Worm (Caenorhabditis elegans) whole organism, L3 larva: Measurements from ENCODE around the gene F53H4.2.

Experiments used
- R02D3.7 ChIP-seq: fragments of 150-350 bp; optimal IDR thresholded peaks from 2 replicates; lab custom pipeline; 2014; ENCODE audit warnings: missing biosample characterization, missing genetic modification characterization
- ZK546.5 ChIP-seq: sonication (generic microtip); optimal IDR thresholded peaks from 2 replicates; lab custom pipeline; 2017; ENCODE audit warnings: missing biosample characterization, missing genetic modification characterization
- aly-2 ChIP-seq: fragments of 150-350 bp; optimal IDR thresholded peaks from 2 replicates; lab custom pipeline; 2014; ENCODE audit warnings: missing biosample characterization, missing genetic modification characterization
- ama-1 ChIP-seq: fragments of 150-350 bp; optimal IDR thresholded peaks from 2 replicates; lab custom pipeline; 2018
- ceh-16 ChIP-seq: sonication (generic microtip); optimal IDR thresholded peaks from 2 replicates; lab custom pipeline; 2017; ENCODE audit warnings: missing biosample characterization, missing genetic modification characterization
- ceh-28 ChIP-seq: fragments of 150-350 bp; optimal IDR thresholded peaks from 2 replicates; lab custom pipeline; 2014; ENCODE audit warnings: missing biosample characterization, missing genetic modification reagents, missing genetic modification characterization
- ceh-82 ChIP-seq: fragments of 150-350 bp; optimal IDR thresholded peaks from 2 replicates; lab custom pipeline; 2014; ENCODE audit warnings: missing biosample characterization, missing genetic modification characterization
- ceh-9 ChIP-seq: sonication (generic microtip); optimal IDR thresholded peaks from 2 replicates; lab custom pipeline; 2018; ENCODE audit warnings: missing biosample characterization, missing genetic modification characterization
- daf-12 ChIP-seq: fragments of 150-350 bp; optimal IDR thresholded peaks from 2 replicates; lab custom pipeline; 2014; ENCODE audit warnings: missing biosample characterization, missing genetic modification reagents, missing genetic modification characterization
- egl-27 ChIP-seq: sonication (generic microtip); optimal IDR thresholded peaks from 4 replicates; lab custom pipeline; 2017; ENCODE audit warnings: missing biosample characterization, missing genetic modification reagents, missing genetic modification characterization
- egl-5 ChIP-seq: fragments of 150-350 bp; optimal IDR thresholded peaks from 2 replicates; lab custom pipeline; 2017; ENCODE audit warnings: missing biosample characterization, missing genetic modification reagents, missing genetic modification characterization, inconsistent platforms
- elt-1 ChIP-seq: fragments of 150-350 bp; optimal IDR thresholded peaks from 2 replicates; lab custom pipeline; 2014; ENCODE audit warnings: missing biosample characterization, missing genetic modification characterization
- elt-2 ChIP-seq: sonication (generic microtip); optimal IDR thresholded peaks from 2 replicates; lab custom pipeline; 2016; ENCODE audit warnings: missing genetic modification reagents, mild to moderate bottlenecking, missing genetic modification characterization, missing compliant biosample characterization
- elt-3 ChIP-seq, 3 experiments: fragments of 150-350 bp in 1 of 3; sonication (generic microtip) in 2 of 3; optimal IDR thresholded peaks; 2 replicates in 2 of 3; 4 replicates in 1 of 3; lab custom pipeline; 2014 to 2017; ENCODE audit warnings: missing biosample characterization in 3 of 3, missing genetic modification characterization in 3 of 3
- eor-1 ChIP-seq, 2 experiments: fragments of 150-350 bp; optimal IDR thresholded peaks; 2 replicates each; lab custom pipeline; 2014 to 2018; ENCODE audit warnings: missing biosample characterization in 2 of 2, missing genetic modification characterization in 2 of 2
- fkh-10 ChIP-seq: sonication (generic microtip); optimal IDR thresholded peaks from 2 replicates; lab custom pipeline; 2017; ENCODE audit warnings: missing biosample characterization, missing genetic modification reagents, missing genetic modification characterization
- fkh-2 ChIP-seq: fragments of 150-350 bp; optimal IDR thresholded peaks from 2 replicates; lab custom pipeline; 2014; ENCODE audit warnings: missing biosample characterization, missing genetic modification reagents, missing genetic modification characterization
- fos-1 ChIP-seq: fragments of 150-350 bp; optimal IDR thresholded peaks from 2 replicates; lab custom pipeline; 2014; ENCODE audit warnings: missing biosample characterization, missing genetic modification characterization
- hmg-11 ChIP-seq: sonication (generic microtip); optimal IDR thresholded peaks from 2 replicates; lab custom pipeline; 2016; ENCODE audit warnings: missing genetic modification characterization, missing compliant biosample characterization
- jun-1 ChIP-seq: fragments of 150-350 bp; optimal IDR thresholded peaks from 2 replicates; lab custom pipeline; 2014; ENCODE audit warnings: missing biosample characterization, missing genetic modification reagents, missing genetic modification characterization
- lin-15B ChIP-seq: fragments of 150-350 bp; optimal IDR thresholded peaks from 2 replicates; lab custom pipeline; 2014; ENCODE audit warnings: missing biosample characterization, missing genetic modification characterization
- lin-39 ChIP-seq: fragments of 150-350 bp; optimal IDR thresholded peaks from 2 replicates; lab custom pipeline; 2018; ENCODE audit warnings: missing biosample characterization, missing genetic modification reagents, missing genetic modification characterization
- lsy-12 ChIP-seq: sonication (generic microtip); optimal IDR thresholded peaks from 2 replicates; lab custom pipeline; 2016; ENCODE audit warnings: mild to moderate bottlenecking, missing genetic modification characterization, missing compliant biosample characterization
- mdl-1 ChIP-seq: fragments of 150-350 bp; optimal IDR thresholded peaks from 2 replicates; lab custom pipeline; 2014; ENCODE audit warnings: missing biosample characterization, missing genetic modification characterization
- mml-1 ChIP-seq: fragments of 150-350 bp; sonication (generic microtip); optimal IDR thresholded peaks from 3 replicates; lab custom pipeline; 2014; ENCODE audit warnings: missing biosample characterization, missing genetic modification characterization
- nfya-1 ChIP-seq: sonication (generic microtip); optimal IDR thresholded peaks from 2 replicates; lab custom pipeline; 2017; ENCODE audit warnings: missing genetic modification characterization, mild to moderate bottlenecking, missing compliant biosample characterization, antibody characterized with exemption, moderate library complexity; ENCODE audit not compliant: insufficient read depth
- nhr-11 ChIP-seq: fragments of 150-350 bp; optimal IDR thresholded peaks from 2 replicates; lab custom pipeline; 2014; ENCODE audit warnings: missing biosample characterization, missing genetic modification characterization
- nhr-12 ChIP-seq: fragments of 150-350 bp; optimal IDR thresholded peaks from 2 replicates; lab custom pipeline; 2014; ENCODE audit warnings: missing biosample characterization, missing genetic modification characterization
- nhr-23 ChIP-seq: fragments of 150-350 bp; optimal IDR thresholded peaks from 2 replicates; lab custom pipeline; 2014; ENCODE audit warnings: missing biosample characterization, missing genetic modification reagents, missing genetic modification characterization
- nhr-237 ChIP-seq: fragments of 150-350 bp; optimal IDR thresholded peaks from 2 replicates; lab custom pipeline; 2014; ENCODE audit warnings: missing biosample characterization, missing genetic modification characterization
- nhr-25 ChIP-seq: sonication (generic microtip); optimal IDR thresholded peaks from 2 replicates; lab custom pipeline; 2017; ENCODE audit warnings: missing biosample characterization, missing genetic modification characterization
- nhr-28 ChIP-seq: fragments of 150-350 bp; optimal IDR thresholded peaks from 2 replicates; lab custom pipeline; 2014; ENCODE audit warnings: missing biosample characterization, missing genetic modification characterization
- nhr-43 ChIP-seq: sonication (generic microtip); optimal IDR thresholded peaks from 2 replicates; lab custom pipeline; 2016; ENCODE audit warnings: mild to moderate bottlenecking, missing genetic modification characterization, missing compliant biosample characterization; ENCODE audit not compliant: poor library complexity, severe bottlenecking
- nhr-67 ChIP-seq: fragments of 150-350 bp; optimal IDR thresholded peaks from 2 replicates; lab custom pipeline; 2014; ENCODE audit warnings: missing biosample characterization, missing genetic modification characterization
- nhr-76 ChIP-seq: fragments of 150-350 bp; sonication (generic microtip); optimal IDR thresholded peaks from 5 replicates; lab custom pipeline; 2014; ENCODE audit warnings: missing biosample characterization, missing genetic modification characterization
- nhr-77 ChIP-seq: fragments of 150-350 bp; optimal IDR thresholded peaks from 2 replicates; lab custom pipeline; 2014; ENCODE audit warnings: missing biosample characterization, missing genetic modification characterization
- pha-4 ChIP-seq: fragments of 150-350 bp; optimal IDR thresholded peaks from 2 replicates; lab custom pipeline; 2014; ENCODE audit warnings: missing biosample characterization, missing genetic modification reagents, missing genetic modification characterization
- pqm-1 ChIP-seq: fragments of 150-350 bp; optimal IDR thresholded peaks from 2 replicates; lab custom pipeline; 2017; ENCODE audit warnings: missing biosample characterization, missing genetic modification characterization, inconsistent platforms
- sea-2 ChIP-seq: fragments of 150-350 bp; sonication (generic microtip); optimal IDR thresholded peaks from 4 replicates; lab custom pipeline; 2014; ENCODE audit warnings: missing biosample characterization, missing genetic modification reagents, missing genetic modification characterization
- skn-1 ChIP-seq: fragments of 150-350 bp; optimal IDR thresholded peaks from 2 replicates; lab custom pipeline; 2014; ENCODE audit warnings: missing biosample characterization, missing genetic modification characterization
- snpc-4 ChIP-seq: fragments of 150-350 bp; optimal IDR thresholded peaks from 2 replicates; lab custom pipeline; 2014; ENCODE audit warnings: missing biosample characterization, missing genetic modification characterization
- tbx-2 ChIP-seq: sonication (generic microtip); optimal IDR thresholded peaks from 2 replicates; lab custom pipeline; 2016; ENCODE audit warnings: mild to moderate bottlenecking, missing genetic modification characterization, missing compliant biosample characterization
- unc-39 ChIP-seq: sonication (generic microtip); optimal IDR thresholded peaks from 4 replicates; lab custom pipeline; 2017; ENCODE audit warnings: missing biosample characterization, missing genetic modification characterization
- unc-62 ChIP-seq: fragments of 150-350 bp; sonication (generic microtip); optimal IDR thresholded peaks from 4 replicates; lab custom pipeline; 2014; ENCODE audit warnings: missing biosample characterization, missing genetic modification reagents, missing genetic modification characterization
- zag-1 ChIP-seq: fragments of 150-350 bp; optimal IDR thresholded peaks from 2 replicates; lab custom pipeline; 2014; ENCODE audit warnings: missing biosample characterization, missing genetic modification characterization
- ztf-11 ChIP-seq: fragments of 150-350 bp; optimal IDR thresholded peaks from 2 replicates; lab custom pipeline; 2014; ENCODE audit warnings: missing biosample characterization, missing genetic modification characterization
- ztf-4 ChIP-seq: fragments of 150-350 bp; optimal IDR thresholded peaks from 2 replicates; lab custom pipeline; 2014; ENCODE audit warnings: missing biosample characterization, missing genetic modification characterization

F53H4.2 gene

ce11 chrX:15851013-15851412 lies 5.9 kb upstream of the F53H4.2 start:
- TF ChIP-seq egl-27 (tag; lab: Kevin White, UChicago) (no peak), elt-2 (tag; lab: Kevin White, UChicago) (no peak), snpc-4 (tag; lab: Kevin White, UChicago) (peak; percentile 36)

- TF ChIP-seq lin-39 (tag; lab: Kevin White, UChicago): no peak
- peak; percentile 62 for TF ChIP-seq lsy-12
- TF ChIP-seq lin-15B (tag; lab: Kevin White, UChicago): peak; percentile 77
Measured at ce11 chrX:15860556-15861008, 3.6 kb downstream of the F53H4.2 start, which contains the start of gene F53H4.6. Gene F53H4.6 (minus strand): TSS chrX:15860606.

- TF ChIP-seq nhr-11 (tag; lab: Kevin White, UChicago) (no peak), fos-1 (no peak), nhr-43 (tag; lab: Kevin White, UChicago) (peak; percentile 51), tbx-2 (tag; lab: Kevin White, UChicago) (no peak), nhr-237 (tag; lab: Kevin White, UChicago) (no peak), eor-1 (tag; optimal IDR thresholded peaks at IDR 0.05; lab: Kevin White, UChicago) (no peak), ZK546.5 (tag; lab: Kevin White, UChicago) (no peak), hmg-11 (tag; lab: Kevin White, UChicago) (peak; percentile 43), egl-27 (tag; lab: Kevin White, UChicago) (no peak), daf-12 (tag; lab: Kevin White, UChicago) (no peak), nfya-1 (tag; lab: Kevin White, UChicago) (peak; percentile 59), unc-62 (GFP tag; lab: Kevin White, UChicago) (no peak), lin-39 (tag; lab: Kevin White, UChicago) (peak; percentile 51), lin-15B (tag; lab: Kevin White, UChicago) (peak; percentile 90), pha-4 (peak; percentile 89), mdl-1 (peak; percentile 89), nhr-23 (tag; lab: Kevin White, UChicago) (peak; percentile 64), ztf-4 (tag; lab: Kevin White, UChicago) (no peak), nhr-67 (tag; lab: Kevin White, UChicago) (no peak), ztf-11 (no peak), R02D3.7 (tag; lab: Kevin White, UChicago) (peak; percentile 53), unc-39 (no peak), elt-2 (tag; lab: Kevin White, UChicago) (peak; percentile 62), nhr-28 (tag; lab: Kevin White, UChicago) (no peak), nhr-76 (no peak), fkh-2 (tag; lab: Kevin White, UChicago) (no peak), pqm-1 (peak; percentile 13), ceh-28 (tag; lab: Kevin White, UChicago) (no peak), elt-1 (tag; lab: Kevin White, UChicago) (no peak), lsy-12 (peak; percentile 77), aly-2 (no peak), mml-1 (tag; lab: Kevin White, UChicago) (no peak), jun-1 (peak; percentile 49), elt-3 (tag; optimal IDR thresholded peaks at IDR 0.05; lab: Kevin White, UChicago) (no peak), ceh-16 (tag; lab: Kevin White, UChicago) (no peak), skn-1 (peak; percentile 68), nhr-12 (tag; lab: Kevin White, UChicago) (no peak), snpc-4 (tag; lab: Kevin White, UChicago) (peak; percentile 55), nhr-77 (no peak), sea-2 (GFP tag; lab: Kevin White, UChicago) (no peak), ama-1 (no peak), nhr-25 (tag; lab: Kevin White, UChicago) (peak; percentile 39), egl-5 (tag; lab: Kevin White, UChicago) (peak; percentile 56), ceh-9 (tag; lab: Kevin White, UChicago) (no peak), ceh-82 (tag; lab: Kevin White, UChicago) (no peak), zag-1 (tag; lab: Kevin White, UChicago) (no peak), fkh-10 (GFP tag; lab: Kevin White, UChicago) (no peak)
Measured at ce11 chrX:15865868-15866555, 9.1 kb downstream of the F53H4.2 start, which contains the start of the genes csb-1 and F53H4.4. Gene csb-1 (minus strand): TSS chrX:15865918. Gene F53H4.4 (plus strand): TSS chrX:15866387.
